Worm (Caenorhabditis elegans) whole organism, late embryonic: Measurements from ENCODE around the gene lgc-45.

Experiments
- ceh-9 ChIP-seq: sonication (generic microtip); optimal IDR thresholded peaks from 2 replicates; lab custom pipeline; 2016; ENCODE audit warnings: mild to moderate bottlenecking, missing genetic modification characterization, inconsistent platforms, missing compliant biosample characterization
- fkh-10 ChIP-seq: fragments of 150-350 bp; optimal IDR thresholded peaks from 2 replicates; lab custom pipeline; 2014; ENCODE audit warnings: missing biosample characterization, missing genetic modification reagents, missing genetic modification characterization
- lim-6 ChIP-seq: sonication (generic microtip); optimal IDR thresholded peaks from 2 replicates; lab custom pipeline; 2016; ENCODE audit warnings: missing genetic modification characterization, missing compliant biosample characterization
- nhr-11 ChIP-seq: fragments of 150-350 bp; optimal IDR thresholded peaks from 2 replicates; lab custom pipeline; 2014; ENCODE audit warnings: missing biosample characterization, missing genetic modification characterization
- pax-1 ChIP-seq: fragments of 150-350 bp; optimal IDR thresholded peaks from 2 replicates; lab custom pipeline; 2014; ENCODE audit warnings: missing biosample characterization, missing genetic modification characterization
- pqm-1 ChIP-seq: sonication (generic microtip); optimal IDR thresholded peaks from 2 replicates; lab custom pipeline; 2016; ENCODE audit warnings: missing genetic modification characterization, missing compliant biosample characterization
- pros-1 ChIP-seq: fragments of 150-350 bp; optimal IDR thresholded peaks from 2 replicates; lab custom pipeline; 2014; ENCODE audit warnings: missing biosample characterization, missing genetic modification reagents, missing genetic modification characterization
- ref-2 ChIP-seq: sonication (generic microtip); optimal IDR thresholded peaks from 2 replicates; lab custom pipeline; 2016; ENCODE audit warnings: missing genetic modification characterization, missing compliant biosample characterization

- TF ChIP-seq ref-2 (tag; lab: Kevin White, UChicago) (no peak), fkh-10 (GFP tag; lab: Kevin White, UChicago) (no peak), lim-6 (tag; lab: Kevin White, UChicago) (no peak), pros-1 (tag; lab: Kevin White, UChicago) (no peak), pax-1 (no peak), ceh-9 (tag; lab: Kevin White, UChicago) (no peak), pqm-1 (no peak), nhr-11 (tag; lab: Kevin White, UChicago) (no peak)
Observed at ce11 chrII:3598721-3599120, 41.4 kb downstream of the lgc-45 start, which contains the start of gene Y49F6A.11.
